Worm (Caenorhabditis elegans): ENCODE data around the gene T26H10.2.

DNA sequence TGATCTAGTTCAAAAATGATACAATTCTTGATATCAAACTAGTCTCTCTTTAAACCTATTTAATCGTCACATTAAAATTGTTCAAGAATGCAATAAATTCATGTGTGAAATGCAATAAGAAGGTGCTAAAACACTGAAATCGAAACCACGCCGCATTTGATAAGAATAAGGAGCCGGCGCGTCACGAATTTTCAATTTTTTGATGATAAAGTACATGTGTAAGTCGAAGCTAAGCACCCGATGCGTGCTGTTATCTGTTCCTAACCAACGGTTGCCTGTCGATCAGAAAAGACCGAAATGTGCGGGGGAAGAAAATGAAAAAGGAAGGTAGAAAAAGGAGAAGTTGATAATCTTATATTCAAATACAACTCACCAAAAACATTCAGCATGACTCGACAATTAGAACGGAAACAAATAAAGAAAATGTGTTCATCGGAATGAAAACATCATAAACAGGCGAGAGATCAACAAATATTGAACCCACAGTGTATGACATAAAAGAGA lies 45.8 kb upstream of the T26H10.2 start, which contains the start of gene aat-6:
- TF ChIP-seq elt-3 (tag; optimal IDR thresholded peaks at IDR 0.05): no peak
- no peak for TF ChIP-seq lin-39 (tag; optimal IDR thresholded peaks at IDR 0.05)
- no peak for TF ChIP-seq nhr-12 (tag; optimal IDR thresholded peaks at IDR 0.05)
- TF ChIP-seq ama-1 (optimal IDR thresholded peaks at IDR 0.05): no peak
- TF ChIP-seq unc-39 (tag; optimal IDR thresholded peaks at IDR 0.05): no peak
- peak; percentile 82 for TF ChIP-seq fos-1 (tag; optimal IDR thresholded peaks at IDR 0.05)
- no peak for TF ChIP-seq aly-2 (tag; optimal IDR thresholded peaks at IDR 0.05)
- no peak for TF ChIP-seq nhr-237 (tag; optimal IDR thresholded peaks at IDR 0.05)
- TF ChIP-seq unc-62 (GFP tag; optimal IDR thresholded peaks at IDR 0.05): no peak
- no peak for TF ChIP-seq gmeb-1 (tag; optimal IDR thresholded peaks at IDR 0.05)
- TF ChIP-seq F13H6.1 (tag; optimal IDR thresholded peaks at IDR 0.05): no peak
- TF ChIP-seq ceh-82 (tag; optimal IDR thresholded peaks at IDR 0.05): no peak

Measured in whole organism, L2 larva.